Worm (Caenorhabditis elegans) whole organism, early embryonic: ENCODE measurements around the gene rgs-10.

ENCODE experiments used
- B0310.2 ChIP-seq: sonication (generic microtip); optimal IDR thresholded peaks from 2 replicates; lab custom pipeline; 2016; ENCODE audit warnings: mild to moderate bottlenecking, missing genetic modification characterization, missing compliant biosample characterization
- F13C5.2 ChIP-seq: sonication (generic microtip); optimal IDR thresholded peaks from 2 replicates; lab custom pipeline; 2017; ENCODE audit warnings: mild to moderate bottlenecking, missing genetic modification characterization, inconsistent platforms, missing compliant biosample characterization
- aly-1 ChIP-seq: sonication (generic microtip); optimal IDR thresholded peaks from 2 replicates; lab custom pipeline; 2016; ENCODE audit warnings: missing genetic modification characterization, missing compliant biosample characterization
- ama-1 ChIP-seq: fragments of 150-350 bp; optimal IDR thresholded peaks from 2 replicates; lab custom pipeline; 2014
- ceh-13 ChIP-seq: fragments of 200-800 bp; sonication (Bioruptor generic); optimal IDR thresholded peaks from 2 replicates; lab custom pipeline; 2018; ENCODE audit warnings: mild to moderate bottlenecking, missing genetic modification characterization, missing compliant biosample characterization
- ceh-36 ChIP-seq: sonication (generic microtip); optimal IDR thresholded peaks from 2 replicates; lab custom pipeline; 2016; ENCODE audit warnings: missing genetic modification characterization, inconsistent platforms, missing compliant biosample characterization
- ets-7 ChIP-seq: sonication (generic microtip); optimal IDR thresholded peaks from 2 replicates; lab custom pipeline; 2016; ENCODE audit warnings: missing genotype, missing genetic modification characterization, missing compliant biosample characterization
- flt-1 ChIP-seq: fragments of 200-800 bp; sonication (Bioruptor generic); IDR thresholded peaks from 2 replicates; pipeline ENCODE4 v1.3.6; 2022; ENCODE audit warnings: missing genetic modification characterization, missing compliant biosample characterization
- hmbx-1 ChIP-seq: sonication (generic microtip); optimal IDR thresholded peaks from 2 replicates; lab custom pipeline; 2016; ENCODE audit warnings: mild to moderate bottlenecking, missing genetic modification characterization, missing compliant biosample characterization
- hmg-4 ChIP-seq: fragments of 200-800 bp; sonication (Bioruptor generic); optimal IDR thresholded peaks from 2 replicates; lab custom pipeline; 2018; ENCODE audit warnings: mild to moderate bottlenecking, missing genetic modification characterization, missing compliant biosample characterization
- hnd-1 ChIP-seq: sonication (generic microtip); optimal IDR thresholded peaks from 2 replicates; lab custom pipeline; 2016; ENCODE audit warnings: missing genetic modification characterization, missing compliant biosample characterization
- pes-1 ChIP-seq: fragments of 200-800 bp; sonication (Bioruptor generic); IDR thresholded peaks from 2 replicates; pipeline ENCODE4 v1.3.6; 2022; ENCODE audit warnings: missing genetic modification reagents, missing genetic modification characterization, missing compliant biosample characterization
- scrt-1 ChIP-seq: fragments of 200-800 bp; sonication (Bioruptor generic); IDR thresholded peaks from 2 replicates; pipeline ENCODE4 v1.3.6; 2022; ENCODE audit warnings: missing genetic modification characterization, missing compliant biosample characterization
- sea-1 ChIP-seq: fragments of 200-800 bp; sonication (Bioruptor generic); conservative IDR thresholded peaks from 2 replicates; pipeline ENCODE4 v1.3.6; 2022; ENCODE audit warnings: missing genetic modification characterization, missing compliant biosample characterization
- tbx-11 ChIP-seq: fragments of 200-800 bp; sonication (Bioruptor generic); IDR thresholded peaks from 2 replicates; pipeline ENCODE4 v1.3.6; 2022; ENCODE audit warnings: missing genetic modification characterization, missing compliant biosample characterization
- tbx-37 ChIP-seq: fragments of 200-800 bp; sonication (Bioruptor generic); conservative IDR thresholded peaks from 2 replicates; pipeline ENCODE4 v1.3.6; 2022; ENCODE audit warnings: missing genetic modification reagents, missing genetic modification characterization, missing compliant biosample characterization
- tra-4 ChIP-seq: sonication (generic microtip); optimal IDR thresholded peaks from 2 replicates; lab custom pipeline; 2017; ENCODE audit warnings: missing genetic modification characterization, missing compliant biosample characterization

The rgs-10 gene

DNA sequence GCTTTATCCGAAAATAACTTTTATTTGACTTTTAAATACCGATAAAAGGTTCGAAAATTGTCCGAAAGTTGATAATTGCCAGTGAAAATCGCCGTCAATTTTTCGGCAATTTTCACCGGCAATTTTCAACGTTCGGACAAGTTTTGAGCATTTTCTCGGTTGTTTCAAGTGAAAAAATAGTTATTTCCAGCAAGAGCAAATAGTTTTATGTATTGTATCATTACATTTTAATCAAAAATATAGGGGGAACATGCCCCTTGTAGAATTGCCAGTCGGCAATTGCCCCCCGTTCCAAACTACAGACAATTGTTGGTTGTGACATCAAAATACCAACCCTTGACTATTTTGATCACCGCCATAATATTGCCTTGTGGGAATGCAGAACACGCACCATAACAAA, at the start of gene rgs-10:
TSS of gene rgs-10 (plus strand) at position 301 of the 400 bp plus-strand sequence.
- TF ChIP-seq tbx-37 (GFP tag; lab: Robert Waterston, UW) (no peak), hmbx-1 (no peak), hnd-1 (tag; lab: Kevin White, UChicago) (no peak), F13C5.2 (tag; lab: Kevin White, UChicago) (no peak), hmg-4 (GFP tag; lab: Kevin White, UChicago) (no peak), ceh-13 (GFP tag; lab: Kevin White, UChicago) (no peak), tbx-11 (GFP tag; lab: Robert Waterston, UW) (no peak)

DNA sequence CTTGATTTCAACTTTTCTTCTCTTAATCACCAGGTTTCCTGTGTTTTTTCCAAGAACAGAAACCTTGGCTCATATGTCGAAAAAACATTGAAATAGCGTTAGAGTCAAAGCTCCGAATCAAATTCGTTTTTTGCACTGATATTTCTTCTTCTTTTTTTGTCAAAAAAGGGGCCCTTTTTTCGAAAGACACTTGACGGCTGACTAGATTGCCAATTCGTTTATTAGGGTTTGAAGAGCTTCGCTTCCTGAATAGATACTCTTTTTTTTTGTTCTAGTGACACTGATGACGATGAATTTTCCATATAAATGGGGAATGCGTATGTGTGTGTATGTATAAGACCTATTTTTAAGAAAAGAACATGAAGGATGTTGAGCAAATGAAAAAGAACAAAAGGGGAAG, 45.8 kb upstream of the rgs-10 start:
- TF ChIP-seq ets-7 (tag; lab: Kevin White, UChicago) (no peak), B0310.2 (no peak), F13C5.2 (tag; lab: Kevin White, UChicago) (no peak), hmbx-1 (no peak), tra-4 (tag; lab: Kevin White, UChicago) (no peak), ama-1 (lab: Kevin White, UChicago) (no peak), pes-1 (GFP tag; lab: Robert Waterston, UW) (no peak), aly-1 (tag; lab: Kevin White, UChicago) (no peak), flt-1 (no peak), scrt-1 (GFP tag; lab: Robert Waterston, UW) (no peak), ceh-13 (GFP tag; lab: Kevin White, UChicago) (no peak)

DNA sequence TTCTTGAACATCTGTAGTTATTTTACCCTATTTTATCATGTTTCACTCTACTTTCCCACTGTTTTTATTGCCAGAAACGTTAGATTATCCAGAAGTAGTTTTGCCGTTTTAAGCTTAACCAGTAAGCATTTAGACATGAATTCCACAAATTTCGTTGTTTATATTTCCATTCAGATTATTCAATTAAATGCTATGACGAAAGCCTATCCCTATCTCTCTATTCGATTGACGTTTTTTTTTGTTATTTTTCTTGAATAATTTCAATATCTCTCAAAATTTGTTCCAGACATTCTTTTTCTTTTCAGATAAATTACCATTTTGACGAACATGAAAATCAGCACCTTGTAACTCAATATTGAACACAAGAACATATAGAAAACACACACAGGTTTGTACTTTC, 44.0 kb upstream of the rgs-10 start, which contains the start of gene npr-40:
TSS of gene npr-40 (plus strand) at position 301 of the 400 bp plus-strand sequence.
- TF ChIP-seq hnd-1 (tag; lab: Kevin White, UChicago) (no peak), ceh-13 (GFP tag; lab: Kevin White, UChicago) (no peak), sea-1 (GFP tag; lab: Robert Waterston, UW) (no peak), scrt-1 (GFP tag; lab: Robert Waterston, UW) (no peak), F13C5.2 (tag; lab: Kevin White, UChicago) (no peak), tbx-37 (GFP tag; lab: Robert Waterston, UW) (no peak), hmbx-1 (no peak), ama-1 (lab: Kevin White, UChicago) (no peak), pes-1 (GFP tag; lab: Robert Waterston, UW) (no peak), ceh-36 (tag; lab: Kevin White, UChicago) (no peak), aly-1 (tag; lab: Kevin White, UChicago) (no peak), tra-4 (tag; lab: Kevin White, UChicago) (no peak), tbx-11 (GFP tag; lab: Robert Waterston, UW) (no peak), ets-7 (tag; lab: Kevin White, UChicago) (no peak), flt-1 (no peak), hmg-4 (GFP tag; lab: Kevin White, UChicago) (no peak), B0310.2 (no peak)

DNA sequence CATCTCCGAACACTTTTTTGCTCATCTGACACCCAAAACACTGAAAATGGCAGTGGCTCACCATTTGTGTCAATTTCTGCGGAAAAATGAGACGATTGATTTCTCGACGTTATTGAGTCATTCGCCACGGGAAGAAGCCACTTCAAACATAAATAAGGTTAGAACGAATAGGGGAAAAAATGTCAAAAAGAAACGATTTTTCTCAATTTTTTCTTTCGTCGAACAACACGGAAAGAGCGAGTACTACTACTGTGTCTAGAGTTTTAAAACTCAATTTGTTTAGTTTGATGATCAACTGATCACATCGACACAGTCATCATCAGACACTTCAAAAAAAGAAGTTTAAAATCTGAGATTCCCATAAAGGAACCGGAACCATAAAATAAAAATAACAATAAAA, 41.7 kb upstream of the rgs-10 start:
- TF ChIP-seq hnd-1 (tag; lab: Kevin White, UChicago) (no peak), scrt-1 (GFP tag; lab: Robert Waterston, UW) (no peak), ama-1 (lab: Kevin White, UChicago) (no peak), sea-1 (GFP tag; lab: Robert Waterston, UW) (no peak), tbx-37 (GFP tag; lab: Robert Waterston, UW) (no peak)

- TF ChIP-seq sea-1 (GFP tag; lab: Robert Waterston, UW) (no peak), hnd-1 (tag; lab: Kevin White, UChicago) (no peak), B0310.2 (no peak), ceh-36 (tag; lab: Kevin White, UChicago) (no peak), scrt-1 (GFP tag; lab: Robert Waterston, UW) (no peak), aly-1 (tag; lab: Kevin White, UChicago) (no peak), tbx-37 (GFP tag; lab: Robert Waterston, UW) (no peak), ets-7 (tag; lab: Kevin White, UChicago) (no peak), F13C5.2 (tag; lab: Kevin White, UChicago) (no peak), pes-1 (GFP tag; lab: Robert Waterston, UW) (no peak), tra-4 (tag; lab: Kevin White, UChicago) (no peak), ama-1 (lab: Kevin White, UChicago) (no peak), hmg-4 (GFP tag; lab: Kevin White, UChicago) (no peak)
Measured at ce11 chrX:14922758-14923157, 39.8 kb upstream of the rgs-10 start.

ce11 chrX:14928854-14929253, 33.7 kb upstream of the rgs-10 start, which contains the start of gene ntr-2:
Gene ntr-2, minus strand, starts transcription at chrX:14928954.
- TF ChIP-seq ceh-36 (tag; lab: Kevin White, UChicago) (no peak), tra-4 (tag; lab: Kevin White, UChicago) (no peak), ama-1 (lab: Kevin White, UChicago) (no peak), F13C5.2 (tag; lab: Kevin White, UChicago) (no peak), aly-1 (tag; lab: Kevin White, UChicago) (no peak), sea-1 (GFP tag; lab: Robert Waterston, UW) (no peak), hmbx-1 (no peak), ets-7 (tag; lab: Kevin White, UChicago) (no peak), pes-1 (GFP tag; lab: Robert Waterston, UW) (no peak), ceh-13 (GFP tag; lab: Kevin White, UChicago) (no peak), tbx-11 (GFP tag; lab: Robert Waterston, UW) (no peak), B0310.2 (no peak), hnd-1 (tag; lab: Kevin White, UChicago) (no peak), scrt-1 (GFP tag; lab: Robert Waterston, UW) (no peak), hmg-4 (GFP tag; lab: Kevin White, UChicago) (no peak), tbx-37 (GFP tag; lab: Robert Waterston, UW) (no peak), flt-1 (no peak)

DNA sequence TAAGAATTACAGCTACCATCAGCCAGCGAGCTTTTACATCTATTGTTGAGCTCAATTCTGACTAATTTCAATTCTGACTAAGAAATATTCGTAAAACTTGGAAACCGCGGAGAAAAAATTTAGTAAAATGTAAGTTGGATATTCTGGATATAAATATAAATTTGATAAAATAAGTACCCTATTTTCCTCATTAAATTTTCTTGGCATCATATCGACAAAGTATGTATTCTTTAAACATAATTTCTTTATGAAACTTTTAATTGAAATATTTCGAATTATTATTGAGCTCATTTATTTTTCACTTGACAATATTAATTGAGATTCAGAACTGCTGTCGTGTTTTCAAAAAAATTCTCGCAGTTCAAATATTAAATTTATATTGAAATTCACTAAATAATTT, 33.0 kb upstream of the rgs-10 start:
- TF ChIP-seq F13C5.2 (tag; lab: Kevin White, UChicago) (no peak), scrt-1 (GFP tag; lab: Robert Waterston, UW) (no peak), aly-1 (tag; lab: Kevin White, UChicago) (no peak), tra-4 (tag; lab: Kevin White, UChicago) (no peak), ets-7 (tag; lab: Kevin White, UChicago) (no peak), ama-1 (lab: Kevin White, UChicago) (no peak), sea-1 (GFP tag; lab: Robert Waterston, UW) (no peak), flt-1 (no peak), ceh-36 (tag; lab: Kevin White, UChicago) (no peak), B0310.2 (no peak), pes-1 (GFP tag; lab: Robert Waterston, UW) (no peak), hmbx-1 (no peak), tbx-37 (GFP tag; lab: Robert Waterston, UW) (no peak), tbx-11 (GFP tag; lab: Robert Waterston, UW) (no peak), hnd-1 (tag; lab: Kevin White, UChicago) (no peak), ceh-13 (GFP tag; lab: Kevin White, UChicago) (no peak), hmg-4 (GFP tag; lab: Kevin White, UChicago) (no peak)
